Worm (Caenorhabditis elegans) whole organism, young adult: ENCODE results near the gene R02E12.5.

ENCODE experiments used
- B0035.1 ChIP-seq: sonication (generic microtip); optimal IDR thresholded peaks from 2 replicates; lab custom pipeline; 2016; ENCODE audit warnings: missing genetic modification characterization, mild to moderate bottlenecking, missing compliant biosample characterization, missing genotype, missing genetic modification reagents
- B0261.1 ChIP-seq: sonication (generic microtip); optimal IDR thresholded peaks from 2 replicates; lab custom pipeline; 2016; ENCODE audit warnings: mild to moderate bottlenecking, missing genetic modification characterization, moderate library complexity, missing compliant biosample characterization
- B0336.3 ChIP-seq: fragments of 200-800 bp; sonication (Bioruptor generic); IDR thresholded peaks from 2 replicates; pipeline ENCODE4 v1.3.6; 2022; ENCODE audit warnings: missing genetic modification characterization, missing compliant biosample characterization
- F52B5.7 ChIP-seq: sonication (generic microtip); optimal IDR thresholded peaks from 2 replicates; lab custom pipeline; 2016; ENCODE audit warnings: mild to moderate bottlenecking, missing genetic modification characterization, missing compliant biosample characterization
- F55B11.4 ChIP-seq: sonication (generic microtip); optimal IDR thresholded peaks from 2 replicates; lab custom pipeline; 2016; ENCODE audit warnings: missing compliant biosample characterization, missing genetic modification characterization, borderline replicate concordance; ENCODE audit not compliant: insufficient read depth
- F57C9.4 ChIP-seq: sonication (generic microtip); optimal IDR thresholded peaks from 2 replicates; lab custom pipeline; 2017; ENCODE audit warnings: mild to moderate bottlenecking, missing genetic modification characterization, missing compliant biosample characterization
- T07F8.4 ChIP-seq: sonication (generic microtip); optimal IDR thresholded peaks from 2 replicates; lab custom pipeline; 2016; ENCODE audit warnings: mild to moderate bottlenecking, missing genetic modification characterization, moderate library complexity, missing compliant biosample characterization
- Y56A3A.18 ChIP-seq: fragments of 200-800 bp; sonication (Bioruptor generic); IDR thresholded peaks from 2 replicates; pipeline ENCODE4 v1.3.6; 2022; ENCODE audit warnings: missing genetic modification reagents, missing genetic modification characterization, missing compliant biosample characterization
- ZK185.1 ChIP-seq: sonication (generic microtip); optimal IDR thresholded peaks from 2 replicates; lab custom pipeline; 2016; ENCODE audit warnings: mild to moderate bottlenecking, missing genetic modification characterization, missing compliant biosample characterization; ENCODE audit not compliant: poor library complexity, severe bottlenecking
- ama-1 ChIP-seq, 3 experiments: fragments of 150-350 bp in 1 of 3; sonication (generic microtip) in 2 of 3; optimal IDR thresholded peaks; 2 replicates each; lab custom pipeline; 2014 to 2018; ENCODE audit warnings: missing biosample characterization in 2 of 3, missing genetic modification characterization in 2 of 3, missing genetic modification reagents in 2 of 3
- attf-5 ChIP-seq: fragments of 200-800 bp; sonication (Bioruptor generic); optimal IDR thresholded peaks from 2 replicates; lab custom pipeline; 2018; ENCODE audit warnings: mild to moderate bottlenecking, missing genetic modification characterization, missing compliant biosample characterization
- bed-2 ChIP-seq: fragments of 200-800 bp; sonication (Bioruptor generic); IDR thresholded peaks from 2 replicates; pipeline ENCODE4 v1.3.6; 2022; ENCODE audit warnings: missing genetic modification reagents, missing genetic modification characterization, missing compliant biosample characterization
- cebp-1 ChIP-seq, 2 experiments: fragments of 200-800 bp in 1 of 2; sonication (Bioruptor generic) in 1 of 2; sonication (generic microtip) in 1 of 2; IDR thresholded peaks in 1 of 2; optimal IDR thresholded peaks in 1 of 2; 2 replicates each; pipeline versions ENCODE4 v1.3.6 to Lab custom; 2017 to 2022; ENCODE audit warnings: missing compliant biosample characterization in 2 of 2, missing genetic modification characterization in 2 of 2, mild to moderate bottlenecking in 1 of 2, missing genetic modification reagents in 1 of 2, moderate library complexity in 1 of 2
- ceh-100 ChIP-seq: fragments of 200-800 bp; sonication (Bioruptor generic); IDR thresholded peaks from 2 replicates; pipeline ENCODE4 v1.3.6; 2022; ENCODE audit warnings: missing genetic modification reagents, missing genetic modification characterization, missing compliant biosample characterization
- ceh-27 ChIP-seq: fragments of 200-800 bp; sonication (Bioruptor generic); optimal IDR thresholded peaks from 2 replicates; lab custom pipeline; 2018; ENCODE audit warnings: mild to moderate bottlenecking, missing genetic modification characterization, moderate library complexity, missing compliant biosample characterization
- ceh-40 ChIP-seq: fragments of 200-800 bp; sonication (Bioruptor generic); IDR thresholded peaks from 2 replicates; pipeline ENCODE4 v1.3.6; 2022; ENCODE audit warnings: missing genetic modification characterization, missing compliant biosample characterization
- chd-7 ChIP-seq: sonication (generic microtip); optimal IDR thresholded peaks from 2 replicates; lab custom pipeline; 2016; ENCODE audit warnings: mild to moderate bottlenecking, missing genetic modification characterization, moderate library complexity, missing compliant biosample characterization
- die-1 ChIP-seq: sonication (generic microtip); optimal IDR thresholded peaks from 2 replicates; lab custom pipeline; 2016; ENCODE audit warnings: missing genotype, mild to moderate bottlenecking, missing genetic modification characterization, missing compliant biosample characterization
- dpl-1 ChIP-seq: fragments of 150-350 bp; optimal IDR thresholded peaks from 2 replicates; lab custom pipeline; 2014; ENCODE audit warnings: missing biosample characterization, missing genetic modification reagents, missing genetic modification characterization
- egl-44 ChIP-seq: fragments of 200-800 bp; sonication (Bioruptor generic); IDR thresholded peaks from 2 replicates; pipeline ENCODE4 v1.3.6; 2022; ENCODE audit warnings: missing genetic modification reagents, missing genetic modification characterization, missing compliant biosample characterization
- ets-4 ChIP-seq: fragments of 200-800 bp; sonication (Bioruptor generic); optimal IDR thresholded peaks from 2 replicates; lab custom pipeline; 2018; ENCODE audit warnings: mild to moderate bottlenecking, missing genetic modification characterization, missing compliant biosample characterization
- gei-17 ChIP-seq: fragments of 200-800 bp; sonication (Bioruptor generic); optimal IDR thresholded peaks from 2 replicates; lab custom pipeline; 2018; ENCODE audit warnings: mild to moderate bottlenecking, missing genetic modification characterization, missing compliant biosample characterization
- hlh-26 ChIP-seq: fragments of 200-800 bp; sonication (Bioruptor generic); conservative IDR thresholded peaks from 2 replicates; pipeline ENCODE4 v1.3.6; 2022; ENCODE audit warnings: missing genetic modification reagents, missing genetic modification characterization, missing compliant biosample characterization
- hmg-1.2 ChIP-seq: fragments of 200-800 bp; sonication (Bioruptor generic); IDR thresholded peaks from 2 replicates; pipeline ENCODE4 v1.3.6; 2022; ENCODE audit warnings: missing genetic modification reagents, missing genetic modification characterization, missing compliant biosample characterization
- lin-26 ChIP-seq: fragments of 200-800 bp; sonication (Bioruptor generic); IDR thresholded peaks from 2 replicates; pipeline ENCODE4 v1.3.6; 2022; ENCODE audit warnings: missing genetic modification reagents, missing genetic modification characterization, missing compliant biosample characterization
- lin-35 ChIP-seq, 3 experiments: fragments of 150-350 bp in 2 of 3; sonication (generic microtip) in 1 of 3; optimal IDR thresholded peaks; 2 replicates each; lab custom pipeline; 2014 to 2018; ENCODE audit warnings: missing biosample characterization in 3 of 3, missing genetic modification characterization in 3 of 3, missing genetic modification reagents in 3 of 3
- lin-40 ChIP-seq: sonication (generic microtip); optimal IDR thresholded peaks from 2 replicates; lab custom pipeline; 2016; ENCODE audit warnings: missing genetic modification characterization, mild to moderate bottlenecking, missing compliant biosample characterization, missing genotype, missing genetic modification reagents
- lsy-27 ChIP-seq: sonication (generic microtip); optimal IDR thresholded peaks from 2 replicates; lab custom pipeline; 2017; ENCODE audit warnings: missing genetic modification characterization, mild to moderate bottlenecking, missing compliant biosample characterization, antibody characterized with exemption, missing genotype, borderline replicate concordance; ENCODE audit not compliant: insufficient read depth
- madf-10 ChIP-seq: sonication (generic microtip); optimal IDR thresholded peaks from 2 replicates; lab custom pipeline; 2016; ENCODE audit warnings: mild to moderate bottlenecking, missing genetic modification characterization, missing compliant biosample characterization
- mes-4 ChIP-seq: sonication (generic microtip); optimal IDR thresholded peaks from 2 replicates; lab custom pipeline; 2016; ENCODE audit warnings: missing genotype, missing genetic modification characterization, missing compliant biosample characterization
- mxl-1 ChIP-seq: sonication (generic microtip); optimal IDR thresholded peaks from 2 replicates; lab custom pipeline; 2016; ENCODE audit warnings: missing genetic modification characterization, missing compliant biosample characterization
- nfyb-1 ChIP-seq: fragments of 200-800 bp; sonication (Bioruptor generic); IDR thresholded peaks from 2 replicates; pipeline ENCODE4 v1.3.6; 2022; ENCODE audit warnings: missing genetic modification reagents, missing genetic modification characterization, missing compliant biosample characterization
- rec-8 ChIP-seq, 2 experiments: sonication (generic microtip); optimal IDR thresholded peaks; 2 replicates each; lab custom pipeline; 2016; ENCODE audit warnings: mild to moderate bottlenecking in 2 of 2, missing genetic modification characterization in 2 of 2, missing genetic modification reagents in 2 of 2, missing genotype in 2 of 2, missing biosample characterization in 1 of 2, missing compliant biosample characterization in 1 of 2, moderate library complexity in 1 of 2
- rpc-1 ChIP-seq, 2 experiments: fragments of 150-350 bp in 1 of 2; sonication (generic microtip) in 1 of 2; optimal IDR thresholded peaks; 2 replicates each; lab custom pipeline; 2014 to 2018; ENCODE audit warnings: missing biosample characterization in 1 of 2, missing genetic modification characterization in 1 of 2, missing genetic modification reagents in 1 of 2, missing genotype in 1 of 2
- snpc-1.3 ChIP-seq: sonication (generic microtip); optimal IDR thresholded peaks from 2 replicates; lab custom pipeline; 2017; ENCODE audit warnings: missing genetic modification characterization, mild to moderate bottlenecking, missing compliant biosample characterization, antibody characterized with exemption, moderate library complexity, missing genotype, missing genetic modification reagents; ENCODE audit not compliant: insufficient read depth
- snpc-3.4 ChIP-seq: sonication (generic microtip); optimal IDR thresholded peaks from 2 replicates; lab custom pipeline; 2017; ENCODE audit warnings: missing genetic modification characterization, mild to moderate bottlenecking, missing compliant biosample characterization, antibody characterized with exemption, moderate library complexity, missing genotype, missing genetic modification reagents
- snpc-4 ChIP-seq, 5 experiments: fragments of 150-350 bp in 1 of 5; sonication (generic microtip) in 4 of 5; optimal IDR thresholded peaks; 2 replicates each; lab custom pipeline; 2014 to 2018; ENCODE audit warnings: missing genetic modification characterization in 5 of 5, missing biosample characterization in 3 of 5, antibody characterized with exemption in 2 of 5, mild to moderate bottlenecking in 2 of 5, missing compliant biosample characterization in 2 of 5, missing genotype in 2 of 5, moderate library complexity in 2 of 5, missing genetic modification reagents in 1 of 5
- somi-1 ChIP-seq: fragments of 200-800 bp; sonication (Bioruptor generic); optimal IDR thresholded peaks from 2 replicates; lab custom pipeline; 2018; ENCODE audit warnings: mild to moderate bottlenecking, missing genetic modification characterization, missing compliant biosample characterization
- sptf-2 ChIP-seq: fragments of 200-800 bp; sonication (Bioruptor generic); optimal IDR thresholded peaks from 2 replicates; lab custom pipeline; 2018; ENCODE audit warnings: mild to moderate bottlenecking, missing genetic modification characterization, missing compliant biosample characterization
- tbp1 ChIP-seq: fragments of 200-800 bp; sonication (Bioruptor generic); optimal IDR thresholded peaks from 2 replicates; lab custom pipeline; 2018; ENCODE audit warnings: mild to moderate bottlenecking, missing genetic modification characterization, missing compliant biosample characterization
- tlf-1 ChIP-seq: fragments of 200-800 bp; sonication (Bioruptor generic); optimal IDR thresholded peaks from 2 replicates; lab custom pipeline; 2018; ENCODE audit warnings: mild to moderate bottlenecking, missing genetic modification characterization, missing compliant biosample characterization
- zim-3 ChIP-seq: sonication (generic microtip); optimal IDR thresholded peaks from 2 replicates; lab custom pipeline; 2017; ENCODE audit warnings: mild to moderate bottlenecking, missing genetic modification characterization, moderate library complexity, missing compliant biosample characterization
- ztf-25 ChIP-seq: fragments of 200-800 bp; sonication (Bioruptor generic); IDR thresholded peaks from 2 replicates; pipeline ENCODE4 v1.3.6; 2022; ENCODE audit warnings: missing genetic modification reagents, missing genetic modification characterization, missing compliant biosample characterization
- ztf-26 ChIP-seq: sonication (generic microtip); optimal IDR thresholded peaks from 2 replicates; lab custom pipeline; 2017; ENCODE audit warnings: missing genetic modification characterization, missing compliant biosample characterization
- ztf-28 ChIP-seq: fragments of 200-800 bp; sonication (Bioruptor generic); IDR thresholded peaks from 2 replicates; pipeline ENCODE4 v1.3.6; 2022; ENCODE audit warnings: missing genetic modification reagents, missing genetic modification characterization, missing compliant biosample characterization

Gene R02E12.5

DNA sequence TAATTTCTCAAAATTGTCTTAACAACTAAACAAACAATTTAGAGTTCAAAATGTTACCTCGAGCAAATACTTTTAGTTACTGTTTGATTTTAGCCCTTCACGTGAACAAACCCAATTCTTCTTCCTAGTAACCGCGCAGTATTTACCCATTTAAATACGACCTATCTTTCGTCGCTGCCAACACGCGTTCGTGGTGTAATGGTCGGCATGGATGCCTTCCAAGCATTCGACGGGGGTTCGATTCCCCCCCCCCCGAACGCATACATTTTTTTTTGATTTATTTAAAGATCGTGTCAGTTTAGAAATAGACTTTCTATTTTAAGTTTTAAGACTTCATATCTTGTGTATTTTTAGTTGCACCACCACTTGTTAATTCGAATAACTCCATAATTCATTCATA, 2.7 kb upstream of the R02E12.5 start:
- TF ChIP-seq bed-2 (GFP tag; lab: Robert Waterston, UW) (no peak), madf-10 (tag; lab: Kevin White, UChicago) (peak; percentile 15), Y56A3A.18 (GFP tag; lab: Robert Waterston, UW) (no peak), snpc-4 (GFP tag; optimal IDR thresholded peaks at IDR 0.05; lab: Kevin White, UChicago) (peak; percentile 30), snpc-4 (tag; optimal IDR thresholded peaks at IDR 0.05; lab: Kevin White, UChicago) (peak in 1 of 4 experiments; percentile 46), lsy-27 (tag; lab: Kevin White, UChicago) (no peak), somi-1 (GFP tag; lab: Kevin White, UChicago) (peak; percentile 18), ets-4 (GFP tag; lab: Kevin White, UChicago) (no peak), ceh-100 (peak; percentile 36; the same call in 1 of the 2 replicates), tlf-1 (GFP tag; lab: Kevin White, UChicago) (no peak), rec-8 (tag; optimal IDR thresholded peaks at IDR 0.05; lab: Kevin White, UChicago) (peak in 1 of 2 experiments; percentile 12), sptf-2 (no peak), B0261.1 (tag; lab: Kevin White, UChicago) (peak; percentile 78), die-1 (peak; percentile 71), cebp-1 (GFP tag; IDR thresholded peaks at IDR 0.05; lab: Robert Waterston, UW) (0 out of 2 replicates have a peak, but pooled peaks have one; percentile 10), cebp-1 (tag; optimal IDR thresholded peaks at IDR 0.05; lab: Kevin White, UChicago) (peak; percentile 45), egl-44 (GFP tag; lab: Robert Waterston, UW) (0 out of 2 replicates have a peak, but pooled peaks have one; percentile 43), hmg-1.2 (peak; percentile 59; the same call in 1 of the 2 replicates), snpc-1.3 (tag; lab: Kevin White, UChicago) (peak; percentile 5), ztf-28 (GFP tag; lab: Robert Waterston, UW) (no peak), nfyb-1 (peak; percentile 62; the same call in 1 of the 2 replicates), B0035.1 (tag; lab: Kevin White, UChicago) (no peak), dpl-1 (GFP tag; lab: Kevin White, UChicago) (no peak), ZK185.1 (tag; lab: Kevin White, UChicago) (peak; percentile 33), F52B5.7 (no peak), T07F8.4 (tag; lab: Kevin White, UChicago) (no peak), hlh-26 (no peak), mes-4 (tag; lab: Kevin White, UChicago) (no peak), gei-17 (GFP tag; lab: Kevin White, UChicago) (no peak), ceh-27 (GFP tag; lab: Kevin White, UChicago) (peak; percentile 19), lin-26 (GFP tag; lab: Robert Waterston, UW) (peak; percentile 80), F57C9.4 (tag; lab: Kevin White, UChicago) (no peak), ceh-40 (no peak), tbp1 (GFP tag; lab: Kevin White, UChicago) (peak; percentile 88), F55B11.4 (tag; lab: Kevin White, UChicago) (no peak), ztf-25 (0 out of 2 replicates have a peak, but pooled peaks have one; percentile 55), rpc-1 (optimal IDR thresholded peaks at IDR 0.05; lab: Kevin White, UChicago) (peak; percentile 73), rpc-1 (tag; optimal IDR thresholded peaks at IDR 0.05; lab: Kevin White, UChicago) (peak; percentile 82), ama-1 (optimal IDR thresholded peaks at IDR 0.05; lab: Kevin White, UChicago) (no peak), ama-1 (GFP tag; optimal IDR thresholded peaks at IDR 0.05; lab: Kevin White, UChicago) (peak in 1 of 2 experiments; percentile 12), chd-7 (tag; lab: Kevin White, UChicago) (peak; percentile 32), ztf-26 (tag; lab: Kevin White, UChicago) (no peak), lin-40 (tag; lab: Kevin White, UChicago) (peak; percentile 5), B0336.3 (no peak), zim-3 (tag; lab: Kevin White, UChicago) (peak; percentile 64), lin-35 (GFP tag; optimal IDR thresholded peaks at IDR 0.05; lab: Kevin White, UChicago) (no peak), snpc-3.4 (tag; lab: Kevin White, UChicago) (peak; percentile 22), mxl-1 (tag; lab: Kevin White, UChicago) (peak; percentile 8), attf-5 (GFP tag; lab: Kevin White, UChicago) (peak; percentile 14)
